Worm (Caenorhabditis elegans): ENCODE data around the gene mstr-2.

Gene mstr-2

DNA sequence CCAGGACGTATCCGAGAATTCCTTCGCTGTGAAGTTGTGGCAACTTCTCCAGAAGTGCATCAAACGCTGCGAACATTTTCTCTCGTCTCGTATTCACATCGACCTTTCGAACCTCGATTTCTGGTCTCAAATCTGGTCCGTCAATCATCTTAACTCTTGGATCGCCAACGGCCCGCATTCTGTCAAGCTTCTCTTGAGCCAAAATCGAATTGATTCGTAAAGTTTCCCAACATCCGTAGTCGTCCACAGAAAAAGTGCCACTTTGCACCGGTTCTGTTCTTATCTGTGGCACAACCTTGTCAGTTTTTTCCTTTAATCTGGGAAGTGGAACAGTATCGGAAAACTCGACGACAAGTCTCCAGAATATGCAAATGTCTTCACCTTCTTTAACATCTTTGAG lies 33.6 kb upstream of the mstr-2 start:
- no peak for TF ChIP-seq ztf-1 (GFP tag; conservative IDR thresholded peaks at IDR 0.05)
- no peak for TF ChIP-seq lin-39 (tag; optimal IDR thresholded peaks at IDR 0.05)
- no peak for TF ChIP-seq nhr-10 (tag; optimal IDR thresholded peaks at IDR 0.05)
- no peak for TF ChIP-seq gmeb-1 (tag; optimal IDR thresholded peaks at IDR 0.05)
- no peak for TF ChIP-seq ztf-11 (tag; optimal IDR thresholded peaks at IDR 0.05)
- TF ChIP-seq unc-39 (tag; optimal IDR thresholded peaks at IDR 0.05), result no peak
- no peak for TF ChIP-seq nhr-237 (tag; optimal IDR thresholded peaks at IDR 0.05)
- TF ChIP-seq lsy-2 (tag; optimal IDR thresholded peaks at IDR 0.05), result no peak
- TF ChIP-seq nhr-12 (tag; optimal IDR thresholded peaks at IDR 0.05), result no peak
- TF ChIP-seq ceh-82 (tag; optimal IDR thresholded peaks at IDR 0.05), result no peak
- no peak for TF ChIP-seq lin-11 (tag; optimal IDR thresholded peaks at IDR 0.05)
- TF ChIP-seq sma-9 (GFP tag; optimal IDR thresholded peaks at IDR 0.05), result no peak
- no peak for TF ChIP-seq sma-9 (tag; optimal IDR thresholded peaks at IDR 0.05)
- no peak for TF ChIP-seq crh-2 (tag; optimal IDR thresholded peaks at IDR 0.05)

DNA sequence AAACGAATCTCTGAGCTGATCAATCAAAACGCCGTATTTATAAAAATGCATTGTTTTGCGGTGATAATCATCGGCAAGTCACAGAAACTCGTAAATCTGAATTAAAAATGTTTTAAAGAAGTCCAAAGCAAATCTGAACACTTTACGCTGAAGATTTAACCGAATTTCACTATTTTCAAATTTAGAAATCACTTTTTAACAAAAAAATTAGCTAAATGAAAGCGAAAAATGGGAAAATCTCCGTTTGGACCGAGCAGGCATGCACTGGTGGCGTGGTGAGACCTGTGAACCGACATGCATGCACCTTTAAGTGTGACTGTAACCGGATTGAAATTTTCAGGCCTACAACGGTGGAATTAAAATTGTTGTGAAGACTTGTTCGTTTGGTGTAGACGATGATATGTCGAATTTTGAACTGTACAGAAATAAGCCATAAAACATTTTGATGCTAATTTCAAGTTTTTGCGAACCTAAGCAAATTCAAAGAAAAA lies 29.4 kb upstream of the mstr-2 start, which contains the start of gene C28A5.2:
Gene C28A5.2, minus strand, starts transcription at position 51 of the 491 bp plus-strand sequence.
- TF ChIP-seq blmp-1 (tag; optimal IDR thresholded peaks at IDR 0.05; ENCODE audit: insufficient read depth) (no peak), crh-2 (tag; optimal IDR thresholded peaks at IDR 0.05) (no peak), skn-1 (tag; optimal IDR thresholded peaks at IDR 0.05) (no peak), F13H6.1 (tag; optimal IDR thresholded peaks at IDR 0.05) (no peak), lin-13 (GFP tag; optimal IDR thresholded peaks at IDR 0.05) (no peak), gmeb-1 (tag; optimal IDR thresholded peaks at IDR 0.05) (no peak), ztf-11 (tag; optimal IDR thresholded peaks at IDR 0.05) (no peak), fos-1 (tag; optimal IDR thresholded peaks at IDR 0.05) (no peak), unc-55 (GFP tag; optimal IDR thresholded peaks at IDR 0.05) (no peak), mab-5 (tag; optimal IDR thresholded peaks at IDR 0.05) (no peak), zag-1 (tag; optimal IDR thresholded peaks at IDR 0.05) (no peak), Y55F3AM.14 (GFP tag; optimal IDR thresholded peaks at IDR 0.05) (no peak), ama-1 (optimal IDR thresholded peaks at IDR 0.05) (no peak), ZK546.5 (tag; optimal IDR thresholded peaks at IDR 0.05) (no peak), sem-4 (tag; optimal IDR thresholded peaks at IDR 0.05) (no peak), elt-1 (tag; optimal IDR thresholded peaks at IDR 0.05) (no peak), nhr-77 (tag; optimal IDR thresholded peaks at IDR 0.05) (no peak), nhr-10 (tag; optimal IDR thresholded peaks at IDR 0.05) (no peak), R02D3.7 (tag; optimal IDR thresholded peaks at IDR 0.05) (no peak)

DNA sequence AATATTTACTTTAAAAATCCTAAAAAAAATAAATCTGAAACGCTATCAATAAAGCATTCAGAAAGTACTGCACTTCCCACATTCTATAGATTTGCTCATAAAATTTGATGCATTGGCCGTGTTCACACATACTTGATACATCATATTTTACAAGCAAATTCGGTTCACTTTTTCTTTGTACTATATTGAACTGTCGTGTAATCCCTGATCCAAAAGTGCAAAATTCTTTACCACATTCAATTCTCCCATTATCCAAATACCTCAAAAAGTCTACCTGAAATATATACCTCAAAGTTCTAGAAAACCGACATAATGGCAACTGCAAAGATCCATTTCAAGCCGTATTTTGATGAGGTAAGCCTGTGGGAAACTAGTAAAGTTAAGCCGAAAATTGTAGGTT lies 27.1 kb upstream of the mstr-2 start, which contains the start of gene nex-3:
Gene nex-3, plus strand, starts transcription at position 301 of the 400 bp plus-strand sequence.
- TF ChIP-seq mdl-1 (tag; optimal IDR thresholded peaks at IDR 0.05), result no peak
- TF ChIP-seq lin-13 (GFP tag; optimal IDR thresholded peaks at IDR 0.05), result no peak
- TF ChIP-seq ceh-16 (tag; optimal IDR thresholded peaks at IDR 0.05), result no peak
- no peak for TF ChIP-seq nhr-237 (tag; optimal IDR thresholded peaks at IDR 0.05)
- TF ChIP-seq zag-1 (tag; optimal IDR thresholded peaks at IDR 0.05), result no peak
- TF ChIP-seq nhr-77 (tag; optimal IDR thresholded peaks at IDR 0.05), result no peak
- TF ChIP-seq nhr-11 (tag; optimal IDR thresholded peaks at IDR 0.05), result no peak
- TF ChIP-seq peb-1 (tag; optimal IDR thresholded peaks at IDR 0.05), result no peak
- no peak for TF ChIP-seq nhr-10 (tag; optimal IDR thresholded peaks at IDR 0.05)
- TF ChIP-seq aly-2 (tag; optimal IDR thresholded peaks at IDR 0.05), result no peak
- TF ChIP-seq nhr-129 (tag; optimal IDR thresholded peaks at IDR 0.05), result no peak
- TF ChIP-seq lin-39 (tag; optimal IDR thresholded peaks at IDR 0.05), result no peak
- TF ChIP-seq blmp-1 (tag; optimal IDR thresholded peaks at IDR 0.05; ENCODE audit: insufficient read depth), result no peak
- no peak for TF ChIP-seq C34F6.9 (tag; optimal IDR thresholded peaks at IDR 0.05)

DNA sequence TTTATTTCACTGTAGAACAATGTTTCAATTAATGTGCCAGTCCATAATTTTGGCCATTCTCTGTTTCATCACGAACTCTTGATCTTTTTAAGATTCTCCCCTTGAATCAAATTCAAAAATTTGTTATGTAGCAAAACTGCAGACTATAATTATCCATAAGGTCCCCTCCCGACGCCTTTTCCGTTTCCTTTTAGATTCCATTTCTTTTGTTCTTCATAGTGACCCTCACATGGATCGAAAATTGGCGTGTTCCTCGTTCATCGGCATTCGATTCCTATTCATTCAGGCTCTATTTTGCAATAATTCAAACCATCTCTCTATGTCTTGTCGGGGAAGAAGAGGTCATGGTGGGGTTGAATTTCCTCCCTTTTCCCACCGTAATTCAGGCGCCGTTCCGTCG lies 24.4 kb upstream of the mstr-2 start:
- TF ChIP-seq lsy-2 (tag; optimal IDR thresholded peaks at IDR 0.05), result no peak
- no peak for TF ChIP-seq lin-13 (GFP tag; optimal IDR thresholded peaks at IDR 0.05)
- TF ChIP-seq crh-2 (tag; optimal IDR thresholded peaks at IDR 0.05), result no peak
- TF ChIP-seq nhr-129 (tag; optimal IDR thresholded peaks at IDR 0.05), result no peak
- no peak for TF ChIP-seq alr-1 (tag; optimal IDR thresholded peaks at IDR 0.05)
- no peak for TF ChIP-seq nhr-21 (tag; optimal IDR thresholded peaks at IDR 0.05)
- no peak for TF ChIP-seq ztf-1 (GFP tag; conservative IDR thresholded peaks at IDR 0.05)
- no peak for TF ChIP-seq F13H6.1 (tag; optimal IDR thresholded peaks at IDR 0.05)
- no peak for TF ChIP-seq egl-27 (tag; optimal IDR thresholded peaks at IDR 0.05)
- TF ChIP-seq blmp-1 (tag; optimal IDR thresholded peaks at IDR 0.05; ENCODE audit: insufficient read depth), result no peak
- TF ChIP-seq dmd-4 (tag; optimal IDR thresholded peaks at IDR 0.05), result no peak
- TF ChIP-seq nhr-6 (tag; optimal IDR thresholded peaks at IDR 0.05), result no peak

Measured in whole organism, L2 larva.